Worm (Caenorhabditis elegans) whole organism, L2 larva: ENCODE measurements around the gene T11F9.10.

Experiments used
- F13H6.1 ChIP-seq: sonication (generic microtip); optimal IDR thresholded peaks from 2 replicates; lab custom pipeline; 2016; ENCODE audit warnings: missing genetic modification characterization, missing compliant biosample characterization
- R02D3.7 ChIP-seq: fragments of 150-350 bp; optimal IDR thresholded peaks from 2 replicates; lab custom pipeline; 2014; ENCODE audit warnings: missing biosample characterization, missing genetic modification characterization
- ZK546.5 ChIP-seq: sonication (generic microtip); optimal IDR thresholded peaks from 2 replicates; lab custom pipeline; 2017; ENCODE audit warnings: missing biosample characterization, missing genetic modification characterization
- alr-1 ChIP-seq: fragments of 150-350 bp; optimal IDR thresholded peaks from 2 replicates; lab custom pipeline; 2014; ENCODE audit warnings: missing biosample characterization, missing genetic modification characterization
- aly-2 ChIP-seq: fragments of 150-350 bp; optimal IDR thresholded peaks from 2 replicates; lab custom pipeline; 2014; ENCODE audit warnings: missing biosample characterization, missing genetic modification characterization
- ama-1 ChIP-seq: fragments of 150-350 bp; optimal IDR thresholded peaks from 2 replicates; lab custom pipeline; 2018; ENCODE audit warnings: inconsistent platforms
- blmp-1 ChIP-seq: sonication (generic microtip); optimal IDR thresholded peaks from 2 replicates; lab custom pipeline; 2017; ENCODE audit warnings: missing genetic modification characterization, mild to moderate bottlenecking, missing compliant biosample characterization, antibody characterized with exemption, moderate library complexity; ENCODE audit not compliant: insufficient read depth
- crh-2 ChIP-seq: sonication (generic microtip); optimal IDR thresholded peaks from 2 replicates; lab custom pipeline; 2017; ENCODE audit warnings: missing biosample characterization, missing genetic modification characterization
- dmd-4 ChIP-seq: sonication (generic microtip); optimal IDR thresholded peaks from 2 replicates; lab custom pipeline; 2017; ENCODE audit warnings: missing biosample characterization, missing genetic modification characterization
- egl-27 ChIP-seq: sonication (generic microtip); optimal IDR thresholded peaks from 3 replicates; lab custom pipeline; 2017; ENCODE audit warnings: missing biosample characterization, missing genetic modification reagents, missing genetic modification characterization
- fos-1 ChIP-seq: fragments of 150-350 bp; optimal IDR thresholded peaks from 2 replicates; lab custom pipeline; 2014; ENCODE audit warnings: missing biosample characterization, missing genetic modification characterization
- gmeb-1 ChIP-seq: fragments of 150-350 bp; optimal IDR thresholded peaks from 2 replicates; lab custom pipeline; 2014; ENCODE audit warnings: missing biosample characterization, missing genetic modification characterization
- lin-11 ChIP-seq: fragments of 150-350 bp; sonication (generic microtip); optimal IDR thresholded peaks from 2 replicates; lab custom pipeline; 2014; ENCODE audit warnings: missing biosample characterization, missing genetic modification characterization, inconsistent platforms, mixed read lengths
- lin-13 ChIP-seq: fragments of 150-350 bp; optimal IDR thresholded peaks from 2 replicates; lab custom pipeline; 2014; ENCODE audit warnings: missing biosample characterization, missing genetic modification reagents, missing genetic modification characterization
- mbf-1 ChIP-seq: sonication (generic microtip); optimal IDR thresholded peaks from 2 replicates; lab custom pipeline; 2017; ENCODE audit warnings: missing biosample characterization, missing genetic modification characterization
- nhr-10 ChIP-seq: sonication (generic microtip); optimal IDR thresholded peaks from 2 replicates; lab custom pipeline; 2017; ENCODE audit warnings: missing biosample characterization, missing genetic modification characterization
- nhr-12 ChIP-seq: fragments of 150-350 bp; optimal IDR thresholded peaks from 2 replicates; lab custom pipeline; 2014; ENCODE audit warnings: missing biosample characterization, missing genetic modification characterization
- nhr-129 ChIP-seq: fragments of 150-350 bp; optimal IDR thresholded peaks from 2 replicates; lab custom pipeline; 2014; ENCODE audit warnings: missing biosample characterization, missing genetic modification characterization
- nhr-21 ChIP-seq: fragments of 150-350 bp; optimal IDR thresholded peaks from 2 replicates; lab custom pipeline; 2014; ENCODE audit warnings: missing biosample characterization, missing genetic modification characterization
- nhr-23 ChIP-seq: fragments of 150-350 bp; optimal IDR thresholded peaks from 2 replicates; lab custom pipeline; 2014; ENCODE audit warnings: missing biosample characterization, missing genetic modification reagents, missing genetic modification characterization
- nhr-237 ChIP-seq: fragments of 150-350 bp; optimal IDR thresholded peaks from 2 replicates; lab custom pipeline; 2014; ENCODE audit warnings: missing biosample characterization, missing genetic modification characterization
- nhr-77 ChIP-seq: fragments of 150-350 bp; optimal IDR thresholded peaks from 2 replicates; lab custom pipeline; 2014; ENCODE audit warnings: missing biosample characterization, missing genetic modification characterization
- sma-3 ChIP-seq: sonication (generic microtip); optimal IDR thresholded peaks from 2 replicates; lab custom pipeline; 2016; ENCODE audit warnings: missing genetic modification reagents, missing genetic modification characterization, missing compliant biosample characterization
- sma-9 ChIP-seq, 2 experiments: fragments of 150-350 bp in 1 of 2; sonication (generic microtip) in 1 of 2; optimal IDR thresholded peaks; 2 replicates each; lab custom pipeline; 2014 to 2016; ENCODE audit warnings: missing genetic modification characterization in 2 of 2, mild to moderate bottlenecking in 1 of 2, missing biosample characterization in 1 of 2, missing compliant biosample characterization in 1 of 2, missing genetic modification reagents in 1 of 2, moderate library complexity in 1 of 2
- unc-55 ChIP-seq: fragments of 150-350 bp; sonication (generic microtip); optimal IDR thresholded peaks from 3 replicates; lab custom pipeline; 2014; ENCODE audit warnings: missing biosample characterization, missing genetic modification reagents, missing genetic modification characterization
- unc-62 ChIP-seq: fragments of 150-350 bp; optimal IDR thresholded peaks from 2 replicates; lab custom pipeline; 2014; ENCODE audit warnings: missing biosample characterization, missing genetic modification reagents, missing genetic modification characterization
- zag-1 ChIP-seq: fragments of 150-350 bp; optimal IDR thresholded peaks from 2 replicates; lab custom pipeline; 2014; ENCODE audit warnings: missing biosample characterization, missing genetic modification characterization
- ztf-1 ChIP-seq: fragments of 200-800 bp; sonication (Bioruptor generic); conservative IDR thresholded peaks from 2 replicates; pipeline ENCODE4 v1.3.6; 2022; ENCODE audit warnings: missing genetic modification characterization, missing compliant biosample characterization
- ztf-4 ChIP-seq: fragments of 150-350 bp; optimal IDR thresholded peaks from 2 replicates; lab custom pipeline; 2014; ENCODE audit warnings: missing biosample characterization, missing genetic modification characterization

T11F9.10 gene

DNA sequence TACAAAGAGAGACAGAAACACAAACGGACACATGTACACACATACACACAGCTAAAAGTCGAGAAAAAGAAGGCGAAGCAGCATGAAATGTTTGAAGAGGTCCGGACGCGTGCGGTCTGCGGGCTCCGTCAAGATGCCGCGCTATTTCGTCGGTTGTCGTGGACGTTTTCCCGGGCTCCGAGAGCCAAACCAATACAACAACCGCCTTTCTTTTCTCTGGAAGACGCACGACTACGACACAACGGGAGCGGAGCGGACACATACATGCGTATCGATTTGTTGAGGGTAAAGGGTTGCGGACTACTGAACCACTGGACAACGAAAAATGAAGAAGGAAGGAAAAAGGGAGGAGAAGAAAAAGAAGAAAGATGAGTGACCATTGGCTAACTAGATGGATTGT lies 41.4 kb upstream of the T11F9.10 start (continued):
- no peak for TF ChIP-seq mbf-1 (tag; lab: Kevin White, UChicago)
- TF ChIP-seq, all 48 proteins: peak for 10

DNA sequence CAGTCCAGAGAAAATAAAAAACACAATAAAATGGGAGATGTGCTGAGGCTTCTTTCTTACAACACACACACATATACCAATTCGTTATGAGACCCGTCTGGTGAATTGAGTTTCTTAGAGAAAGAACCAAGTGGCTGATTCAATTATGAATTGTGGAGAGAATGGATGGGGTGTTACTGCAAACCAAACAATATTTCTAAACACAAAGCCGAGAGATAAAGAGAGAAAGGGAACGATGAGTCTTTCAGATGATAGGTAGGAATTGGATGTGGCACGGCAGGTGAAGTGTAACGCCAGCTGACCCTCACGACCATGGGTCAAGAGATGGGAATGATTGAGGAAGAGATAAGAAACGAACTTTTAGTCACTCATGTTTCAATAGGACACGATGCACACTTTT lies 40.5 kb upstream of the T11F9.10 start, which contains the start of gene mig-17:
mig-17 (plus strand) TSS at position 389 of the 400 bp plus-strand sequence.
- no peak for TF ChIP-seq nhr-237 (tag; lab: Kevin White, UChicago)
- TF ChIP-seq sma-9 (GFP tag; optimal IDR thresholded peaks at IDR 0.05; lab: Kevin White, UChicago), result peak; percentile 7
- TF ChIP-seq sma-9 (tag; optimal IDR thresholded peaks at IDR 0.05; lab: Kevin White, UChicago), result no peak
- TF ChIP-seq F13H6.1 (tag; lab: Kevin White, UChicago), result peak; percentile 56
- TF ChIP-seq nhr-129 (tag; lab: Kevin White, UChicago), result peak; percentile 31

DNA sequence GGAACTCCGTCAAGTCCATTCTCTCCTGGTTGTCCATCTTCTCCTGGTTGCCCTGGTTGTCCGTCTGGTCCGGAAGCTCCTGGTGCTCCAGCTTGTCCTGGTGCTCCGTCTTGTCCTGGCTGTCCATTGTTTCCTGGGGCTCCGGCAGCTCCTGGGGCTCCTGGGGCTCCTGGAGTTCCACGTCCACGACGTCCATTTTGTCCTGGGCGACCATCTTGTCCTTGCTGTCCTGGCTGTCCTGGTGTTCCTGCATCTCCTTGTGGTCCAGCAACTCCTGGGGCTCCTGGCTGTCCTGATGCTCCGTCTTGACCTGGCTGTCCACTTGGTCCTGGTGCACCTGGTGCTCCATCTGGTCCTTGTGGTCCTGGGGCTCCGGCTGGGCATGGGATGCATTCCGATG lies 37.4 kb upstream of the T11F9.10 start:
- TF ChIP-seq ama-1, result no peak
- no peak for TF ChIP-seq egl-27 (tag; lab: Kevin White, UChicago)
- no peak for TF ChIP-seq nhr-77

DNA sequence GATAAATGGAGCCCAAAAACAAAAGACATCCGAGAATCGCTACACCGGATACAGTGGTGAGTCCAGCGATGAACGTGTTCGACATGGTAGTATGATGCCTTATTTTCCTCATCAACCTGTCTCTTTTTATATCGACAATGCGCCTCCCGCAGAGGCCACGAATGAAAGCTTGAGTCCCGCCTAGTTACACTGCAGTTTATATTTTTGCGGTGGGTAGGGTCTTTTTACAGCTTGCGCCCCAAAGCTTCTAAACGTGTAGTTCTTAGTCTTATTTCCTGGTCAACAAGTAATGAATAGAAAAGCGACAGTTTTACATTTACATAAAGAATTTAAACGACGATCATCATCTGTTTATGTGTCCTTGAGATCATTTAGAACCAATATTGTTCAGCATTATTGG lies 36.5 kb upstream of the T11F9.10 start, which contains the start of gene col-156:
col-156 (minus strand) TSS at position 101 of the 400 bp plus-strand sequence.
- TF ChIP-seq nhr-21 (tag; lab: Kevin White, UChicago) (no peak), nhr-237 (tag; lab: Kevin White, UChicago) (no peak), aly-2 (tag; lab: Kevin White, UChicago) (no peak), ZK546.5 (tag; lab: Kevin White, UChicago) (no peak), lin-13 (no peak)

DNA sequence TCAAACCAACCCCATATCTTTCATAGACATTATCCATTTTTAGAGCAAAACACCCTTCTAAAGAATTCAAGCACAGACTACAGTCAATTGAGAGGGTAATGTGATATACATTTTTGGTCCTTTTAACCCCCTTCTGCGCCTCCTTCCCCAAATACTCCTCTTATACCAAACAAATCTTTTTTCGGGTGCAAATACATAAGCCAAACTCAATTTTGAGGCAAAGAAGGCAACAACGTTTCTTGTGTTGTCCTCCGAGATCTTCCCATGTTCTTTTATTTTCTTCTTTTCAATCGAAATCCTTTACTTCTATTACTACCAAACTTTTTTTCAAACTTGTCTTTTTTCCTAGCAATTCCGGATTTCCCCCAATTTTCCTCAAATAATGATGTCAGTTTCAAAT lies 31.9 kb upstream of the T11F9.10 start:
- TF ChIP-seq alr-1, result no peak
- TF ChIP-seq nhr-129 (tag; lab: Kevin White, UChicago), result no peak
- no peak for TF ChIP-seq unc-55 (GFP tag; lab: Kevin White, UChicago)
- no peak for TF ChIP-seq sma-3 (GFP tag; lab: Kevin White, UChicago)
- TF ChIP-seq ZK546.5 (tag; lab: Kevin White, UChicago), result no peak
- no peak for TF ChIP-seq gmeb-1 (tag; lab: Kevin White, UChicago)
- no peak for TF ChIP-seq nhr-237 (tag; lab: Kevin White, UChicago)
- no peak for TF ChIP-seq egl-27 (tag; lab: Kevin White, UChicago)

DNA sequence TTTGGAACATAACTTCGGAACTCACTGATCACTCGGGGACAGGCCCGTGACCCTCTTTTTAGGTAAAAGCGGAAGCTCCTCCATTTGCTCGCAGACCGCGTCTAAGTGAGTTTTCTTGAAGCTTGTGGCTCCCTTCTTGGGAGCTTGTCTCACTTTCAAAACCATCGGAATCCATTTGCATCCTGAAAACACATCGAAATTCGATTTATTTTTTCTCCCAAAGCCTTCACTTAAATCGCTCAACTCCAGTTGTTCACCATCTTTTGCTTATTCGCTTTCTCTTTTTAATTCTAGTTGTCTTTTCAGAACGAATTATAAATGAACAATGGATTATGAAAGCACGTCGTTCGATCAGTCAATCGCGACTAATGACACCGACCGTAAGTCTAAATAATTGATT lies 27.5 kb upstream of the T11F9.10 start, which contains the start of gene T11F9.1:
T11F9.1 (plus strand) TSS at position 301 of the 400 bp plus-strand sequence.
- no peak for TF ChIP-seq nhr-129 (tag; lab: Kevin White, UChicago)
- TF ChIP-seq nhr-12 (tag; lab: Kevin White, UChicago), result no peak
- TF ChIP-seq nhr-23, result no peak

DNA sequence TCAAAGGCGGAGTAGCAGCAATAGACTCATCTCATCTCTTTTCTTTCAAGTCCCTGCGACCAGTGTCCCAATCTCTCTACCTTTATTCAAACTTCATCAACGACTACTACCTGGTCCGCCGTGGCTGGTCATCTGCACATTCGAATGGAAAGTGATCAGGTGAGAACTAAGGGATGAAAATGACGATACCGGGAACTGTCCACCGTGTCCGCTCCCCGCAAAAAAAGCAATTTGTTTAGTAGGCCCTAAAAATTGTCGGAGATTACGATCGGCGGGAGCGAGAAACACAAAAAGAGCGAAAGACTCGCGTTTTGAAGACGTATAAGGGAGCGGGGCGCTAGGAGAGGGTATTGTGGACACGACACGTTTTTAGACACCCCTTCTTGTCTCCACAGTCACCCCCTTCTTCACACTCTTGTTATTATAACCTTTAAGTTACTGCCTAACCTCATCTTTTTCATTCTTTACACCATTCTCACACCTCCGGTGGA lies 23.8 kb upstream of the T11F9.10 start, which contains the start of gene zipt-16:
zipt-16 (plus strand) TSS at position 51 of the 491 bp plus-strand sequence.
- 0 out of 2 replicates have a peak, but pooled peaks have one; percentile 60 for TF ChIP-seq ztf-1 (GFP tag; lab: Robert Waterston, UW)
- no peak for TF ChIP-seq dmd-4 (tag; lab: Kevin White, UChicago)
- no peak for TF ChIP-seq nhr-129 (tag; lab: Kevin White, UChicago)
- no peak for TF ChIP-seq sma-9 (GFP tag; optimal IDR thresholded peaks at IDR 0.05; lab: Kevin White, UChicago)
- no peak for TF ChIP-seq sma-9 (tag; optimal IDR thresholded peaks at IDR 0.05; lab: Kevin White, UChicago)
- TF ChIP-seq nhr-237 (tag; lab: Kevin White, UChicago), result no peak

DNA sequence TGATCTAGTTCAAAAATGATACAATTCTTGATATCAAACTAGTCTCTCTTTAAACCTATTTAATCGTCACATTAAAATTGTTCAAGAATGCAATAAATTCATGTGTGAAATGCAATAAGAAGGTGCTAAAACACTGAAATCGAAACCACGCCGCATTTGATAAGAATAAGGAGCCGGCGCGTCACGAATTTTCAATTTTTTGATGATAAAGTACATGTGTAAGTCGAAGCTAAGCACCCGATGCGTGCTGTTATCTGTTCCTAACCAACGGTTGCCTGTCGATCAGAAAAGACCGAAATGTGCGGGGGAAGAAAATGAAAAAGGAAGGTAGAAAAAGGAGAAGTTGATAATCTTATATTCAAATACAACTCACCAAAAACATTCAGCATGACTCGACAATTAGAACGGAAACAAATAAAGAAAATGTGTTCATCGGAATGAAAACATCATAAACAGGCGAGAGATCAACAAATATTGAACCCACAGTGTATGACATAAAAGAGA lies 16.5 kb upstream of the T11F9.10 start, which contains the start of gene aat-6:
aat-6 (minus strand) TSS at position 454 of the 504 bp plus-strand sequence.
- TF ChIP-seq zag-1 (tag; lab: Kevin White, UChicago) (no peak), fos-1 (tag; lab: Kevin White, UChicago) (peak; percentile 82), unc-62 (no peak), F13H6.1 (tag; lab: Kevin White, UChicago) (no peak), ztf-4 (tag; lab: Kevin White, UChicago) (no peak), unc-55 (GFP tag; lab: Kevin White, UChicago) (no peak), lin-11 (tag; lab: Kevin White, UChicago) (no peak), R02D3.7 (tag; lab: Kevin White, UChicago) (no peak), crh-2 (tag; lab: Kevin White, UChicago) (peak; percentile 21), sma-9 (GFP tag; optimal IDR thresholded peaks at IDR 0.05; lab: Kevin White, UChicago) (peak; percentile 54), sma-9 (tag; optimal IDR thresholded peaks at IDR 0.05; lab: Kevin White, UChicago) (no peak), nhr-10 (tag; lab: Kevin White, UChicago) (no peak), nhr-23 (no peak), nhr-77 (no peak), blmp-1 (no peak), lin-13 (no peak)
